Worm (Caenorhabditis elegans) whole organism, L3 larva: Measurements from ENCODE around the gene C07G3.10.
"Not testable (repeated sequence)": the region's sequence is repeated elsewhere in the genome, so short reads cannot be mapped to it uniquely, and the experiment has no call there.

Experiments
- R02D3.7 ChIP-seq: fragments of 150-350 bp; optimal IDR thresholded peaks from 2 replicates; lab custom pipeline; 2014; ENCODE audit warnings: missing biosample characterization, missing genetic modification characterization
- aly-2 ChIP-seq: fragments of 150-350 bp; optimal IDR thresholded peaks from 2 replicates; lab custom pipeline; 2014; ENCODE audit warnings: missing biosample characterization, missing genetic modification characterization
- ama-1 ChIP-seq: fragments of 150-350 bp; optimal IDR thresholded peaks from 2 replicates; lab custom pipeline; 2018
- ceh-28 ChIP-seq: fragments of 150-350 bp; optimal IDR thresholded peaks from 2 replicates; lab custom pipeline; 2014; ENCODE audit warnings: missing biosample characterization, missing genetic modification reagents, missing genetic modification characterization
- ceh-82 ChIP-seq: fragments of 150-350 bp; optimal IDR thresholded peaks from 2 replicates; lab custom pipeline; 2014; ENCODE audit warnings: missing biosample characterization, missing genetic modification characterization
- ceh-9 ChIP-seq: sonication (generic microtip); optimal IDR thresholded peaks from 2 replicates; lab custom pipeline; 2018; ENCODE audit warnings: missing biosample characterization, missing genetic modification characterization
- daf-12 ChIP-seq: fragments of 150-350 bp; optimal IDR thresholded peaks from 2 replicates; lab custom pipeline; 2014; ENCODE audit warnings: missing biosample characterization, missing genetic modification reagents, missing genetic modification characterization
- egl-27 ChIP-seq: sonication (generic microtip); optimal IDR thresholded peaks from 4 replicates; lab custom pipeline; 2017; ENCODE audit warnings: missing biosample characterization, missing genetic modification reagents, missing genetic modification characterization
- egl-5 ChIP-seq: fragments of 150-350 bp; optimal IDR thresholded peaks from 2 replicates; lab custom pipeline; 2017; ENCODE audit warnings: missing biosample characterization, missing genetic modification reagents, missing genetic modification characterization, inconsistent platforms
- elt-1 ChIP-seq: fragments of 150-350 bp; optimal IDR thresholded peaks from 2 replicates; lab custom pipeline; 2014; ENCODE audit warnings: missing biosample characterization, missing genetic modification characterization
- elt-2 ChIP-seq: sonication (generic microtip); optimal IDR thresholded peaks from 2 replicates; lab custom pipeline; 2016; ENCODE audit warnings: missing genetic modification reagents, mild to moderate bottlenecking, missing genetic modification characterization, missing compliant biosample characterization
- elt-3 ChIP-seq, 3 experiments: fragments of 150-350 bp in 1 of 3; sonication (generic microtip) in 2 of 3; optimal IDR thresholded peaks; 2 replicates in 2 of 3; 4 replicates in 1 of 3; lab custom pipeline; 2014 to 2017; ENCODE audit warnings: missing biosample characterization in 3 of 3, missing genetic modification characterization in 3 of 3
- fkh-10 ChIP-seq: sonication (generic microtip); optimal IDR thresholded peaks from 2 replicates; lab custom pipeline; 2017; ENCODE audit warnings: missing biosample characterization, missing genetic modification reagents, missing genetic modification characterization
- fkh-2 ChIP-seq: fragments of 150-350 bp; optimal IDR thresholded peaks from 2 replicates; lab custom pipeline; 2014; ENCODE audit warnings: missing biosample characterization, missing genetic modification reagents, missing genetic modification characterization
- fos-1 ChIP-seq: fragments of 150-350 bp; optimal IDR thresholded peaks from 2 replicates; lab custom pipeline; 2014; ENCODE audit warnings: missing biosample characterization, missing genetic modification characterization
- jun-1 ChIP-seq: fragments of 150-350 bp; optimal IDR thresholded peaks from 2 replicates; lab custom pipeline; 2014; ENCODE audit warnings: missing biosample characterization, missing genetic modification reagents, missing genetic modification characterization
- lin-15B ChIP-seq: fragments of 150-350 bp; optimal IDR thresholded peaks from 2 replicates; lab custom pipeline; 2014; ENCODE audit warnings: missing biosample characterization, missing genetic modification characterization
- mdl-1 ChIP-seq: fragments of 150-350 bp; optimal IDR thresholded peaks from 2 replicates; lab custom pipeline; 2014; ENCODE audit warnings: missing biosample characterization, missing genetic modification characterization
- mml-1 ChIP-seq: fragments of 150-350 bp; sonication (generic microtip); optimal IDR thresholded peaks from 3 replicates; lab custom pipeline; 2014; ENCODE audit warnings: missing biosample characterization, missing genetic modification characterization
- nfya-1 ChIP-seq: sonication (generic microtip); optimal IDR thresholded peaks from 2 replicates; lab custom pipeline; 2017; ENCODE audit warnings: missing genetic modification characterization, mild to moderate bottlenecking, missing compliant biosample characterization, antibody characterized with exemption, moderate library complexity; ENCODE audit not compliant: insufficient read depth
- nhr-23 ChIP-seq: fragments of 150-350 bp; optimal IDR thresholded peaks from 2 replicates; lab custom pipeline; 2014; ENCODE audit warnings: missing biosample characterization, missing genetic modification reagents, missing genetic modification characterization
- nhr-237 ChIP-seq: fragments of 150-350 bp; optimal IDR thresholded peaks from 2 replicates; lab custom pipeline; 2014; ENCODE audit warnings: missing biosample characterization, missing genetic modification characterization
- nhr-25 ChIP-seq: sonication (generic microtip); optimal IDR thresholded peaks from 2 replicates; lab custom pipeline; 2017; ENCODE audit warnings: missing biosample characterization, missing genetic modification characterization
- nhr-28 ChIP-seq: fragments of 150-350 bp; optimal IDR thresholded peaks from 2 replicates; lab custom pipeline; 2014; ENCODE audit warnings: missing biosample characterization, missing genetic modification characterization
- nhr-43 ChIP-seq: sonication (generic microtip); optimal IDR thresholded peaks from 2 replicates; lab custom pipeline; 2016; ENCODE audit warnings: mild to moderate bottlenecking, missing genetic modification characterization, missing compliant biosample characterization; ENCODE audit not compliant: poor library complexity, severe bottlenecking
- nhr-67 ChIP-seq: fragments of 150-350 bp; optimal IDR thresholded peaks from 2 replicates; lab custom pipeline; 2014; ENCODE audit warnings: missing biosample characterization, missing genetic modification characterization
- nhr-76 ChIP-seq: fragments of 150-350 bp; sonication (generic microtip); optimal IDR thresholded peaks from 5 replicates; lab custom pipeline; 2014; ENCODE audit warnings: missing biosample characterization, missing genetic modification characterization
- nhr-77 ChIP-seq: fragments of 150-350 bp; optimal IDR thresholded peaks from 2 replicates; lab custom pipeline; 2014; ENCODE audit warnings: missing biosample characterization, missing genetic modification characterization
- pha-4 ChIP-seq: fragments of 150-350 bp; optimal IDR thresholded peaks from 2 replicates; lab custom pipeline; 2014; ENCODE audit warnings: missing biosample characterization, missing genetic modification reagents, missing genetic modification characterization
- pqm-1 ChIP-seq: fragments of 150-350 bp; optimal IDR thresholded peaks from 2 replicates; lab custom pipeline; 2017; ENCODE audit warnings: missing biosample characterization, missing genetic modification characterization, inconsistent platforms
- sea-2 ChIP-seq: fragments of 150-350 bp; sonication (generic microtip); optimal IDR thresholded peaks from 4 replicates; lab custom pipeline; 2014; ENCODE audit warnings: missing biosample characterization, missing genetic modification reagents, missing genetic modification characterization
- skn-1 ChIP-seq: fragments of 150-350 bp; optimal IDR thresholded peaks from 2 replicates; lab custom pipeline; 2014; ENCODE audit warnings: missing biosample characterization, missing genetic modification characterization
- snpc-4 ChIP-seq: fragments of 150-350 bp; optimal IDR thresholded peaks from 2 replicates; lab custom pipeline; 2014; ENCODE audit warnings: missing biosample characterization, missing genetic modification characterization
- zag-1 ChIP-seq: fragments of 150-350 bp; optimal IDR thresholded peaks from 2 replicates; lab custom pipeline; 2014; ENCODE audit warnings: missing biosample characterization, missing genetic modification characterization
- ztf-11 ChIP-seq: fragments of 150-350 bp; optimal IDR thresholded peaks from 2 replicates; lab custom pipeline; 2014; ENCODE audit warnings: missing biosample characterization, missing genetic modification characterization
- ztf-4 ChIP-seq: fragments of 150-350 bp; optimal IDR thresholded peaks from 2 replicates; lab custom pipeline; 2014; ENCODE audit warnings: missing biosample characterization, missing genetic modification characterization

The C07G3.10 gene

ce11 chrV:3505745-3506144 lies 3.6 kb downstream of the C07G3.10 start (continued):
- TF ChIP-seq nhr-67 (tag; lab: Kevin White, UChicago) (no peak), nhr-28 (tag; lab: Kevin White, UChicago) (no peak), pha-4 (no peak), elt-3 (tag; optimal IDR thresholded peaks at IDR 0.05; lab: Kevin White, UChicago) (peak in 1 of 3 experiments; percentile 47), ztf-11 (tag; lab: Kevin White, UChicago) (no peak), aly-2 (tag; lab: Kevin White, UChicago) (no peak), nhr-77 (no peak), fos-1 (tag; lab: Kevin White, UChicago) (no peak), nfya-1 (tag; lab: Kevin White, UChicago) (no peak)

DNA sequence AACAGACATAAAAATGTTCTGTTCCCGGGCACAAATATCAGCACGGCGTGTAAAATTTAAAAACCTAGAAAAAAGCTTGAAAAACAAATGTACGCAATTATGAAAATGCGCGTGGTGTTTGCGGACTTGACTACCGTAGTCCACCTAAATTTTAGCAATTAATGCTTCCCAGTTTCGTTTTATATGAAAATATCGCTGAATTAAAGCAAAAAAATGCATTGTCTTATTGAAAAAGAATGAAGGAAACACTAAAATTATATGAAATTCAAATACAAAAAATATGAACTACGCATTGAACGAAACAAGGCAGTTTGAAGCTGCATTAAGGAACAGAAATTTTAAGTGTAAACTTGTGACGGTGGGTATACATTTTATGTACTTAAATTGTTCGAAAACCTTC lies 4.1 kb downstream of the C07G3.10 start, which contains the start of gene ugt-64:
Gene ugt-64, minus strand, starts transcription at position 101 of the 400 bp plus-strand sequence.
- not testable (repeated sequence) for TF ChIP-seq aly-2, nfya-1, pqm-1 (tag; lab: Kevin White, UChicago)

ce11 chrV:3507691-3508090 lies 5.6 kb downstream of the C07G3.10 start, which contains the start of gene str-225:
Gene str-225 (plus strand): TSS chrV:3507822.
- no peak for TF ChIP-seq elt-1 (tag; lab: Kevin White, UChicago)
- TF ChIP-seq mml-1 (tag; lab: Kevin White, UChicago), result no peak
- TF ChIP-seq nhr-25 (tag; lab: Kevin White, UChicago), result no peak
- no peak for TF ChIP-seq ceh-9 (tag; lab: Kevin White, UChicago)
- no peak for TF ChIP-seq zag-1
- TF ChIP-seq ceh-28 (tag; lab: Kevin White, UChicago), result no peak

ce11 chrV:3509878-3510277 lies 7.8 kb downstream of the C07G3.10 start, which contains the start of gene str-228:
Gene str-228 (plus strand): TSS chrV:3510178.
- TF ChIP-seq ama-1 (no peak), ztf-4 (no peak), pha-4 (no peak), elt-2 (tag; lab: Kevin White, UChicago) (no peak), mdl-1 (tag; lab: Kevin White, UChicago) (no peak), fkh-10 (GFP tag; lab: Kevin White, UChicago) (no peak), R02D3.7 (no peak), daf-12 (tag; lab: Kevin White, UChicago) (no peak), lin-15B (tag; lab: Kevin White, UChicago) (no peak), fkh-2 (tag; lab: Kevin White, UChicago) (no peak), egl-27 (tag; lab: Kevin White, UChicago) (no peak), skn-1 (tag; lab: Kevin White, UChicago) (no peak), nhr-23 (tag; lab: Kevin White, UChicago) (no peak), ceh-82 (tag; lab: Kevin White, UChicago) (no peak), ceh-9 (tag; lab: Kevin White, UChicago) (no peak), nhr-28 (tag; lab: Kevin White, UChicago) (no peak), nhr-25 (tag; lab: Kevin White, UChicago) (no peak), nhr-67 (tag; lab: Kevin White, UChicago) (no peak), egl-5 (no peak), sea-2 (GFP tag; lab: Kevin White, UChicago) (no peak)
- TF ChIP-seq, all 47 proteins: peak for 0

ce11 chrV:3512381-3512780 lies 10.3 kb downstream of the C07G3.10 start, which contains the start of gene str-226:
Gene str-226 (plus strand): TSS chrV:3512681.
- TF ChIP-seq nhr-77 (no peak), jun-1 (tag; lab: Kevin White, UChicago) (no peak), mdl-1 (tag; lab: Kevin White, UChicago) (no peak), zag-1 (no peak), mml-1 (tag; lab: Kevin White, UChicago) (no peak), nhr-237 (tag; lab: Kevin White, UChicago) (no peak), aly-2 (tag; lab: Kevin White, UChicago) (no peak), nhr-43 (tag; lab: Kevin White, UChicago) (no peak), nhr-67 (tag; lab: Kevin White, UChicago) (no peak), lin-15B (tag; lab: Kevin White, UChicago) (no peak), ceh-28 (tag; lab: Kevin White, UChicago) (no peak), nhr-76 (tag; lab: Kevin White, UChicago) (no peak), pqm-1 (tag; lab: Kevin White, UChicago) (no peak), sea-2 (GFP tag; lab: Kevin White, UChicago) (no peak), snpc-4 (no peak), fkh-2 (tag; lab: Kevin White, UChicago) (no peak), ceh-82 (tag; lab: Kevin White, UChicago) (no peak)
